Worm (Caenorhabditis elegans) whole organism, midembryonic: ENCODE results near the gene ZK105.1.
A peak's percentile ranks its signal among the peaks of the same experiment; 100 is the strongest.

Experiments used
- T22C8.4 ChIP-seq: fragments of 200-800 bp; sonication (Bioruptor generic); IDR thresholded peaks from 2 replicates; pipeline ENCODE4 v1.3.6; 2022; ENCODE audit warnings: missing genetic modification characterization, missing compliant biosample characterization
- cog-1 ChIP-seq: sonication (generic microtip); optimal IDR thresholded peaks from 2 replicates; lab custom pipeline; 2016; ENCODE audit warnings: missing genetic modification characterization, missing compliant biosample characterization
- tab-1 ChIP-seq: fragments of 200-800 bp; sonication (Bioruptor generic); IDR thresholded peaks from 2 replicates; pipeline ENCODE4 v1.3.6; 2022; ENCODE audit warnings: missing genetic modification characterization, missing compliant biosample characterization
- ztf-23 ChIP-seq: fragments of 200-800 bp; sonication (Bioruptor generic); IDR thresholded peaks from 2 replicates; pipeline ENCODE4 v1.3.6; 2022; ENCODE audit warnings: missing genetic modification reagents, missing genetic modification characterization, missing compliant biosample characterization
- ztf-29 ChIP-seq: fragments of 200-800 bp; sonication (Bioruptor generic); IDR thresholded peaks from 2 replicates; pipeline ENCODE4 v1.3.6; 2022; ENCODE audit warnings: missing genetic modification reagents, missing genetic modification characterization, missing compliant biosample characterization

DNA sequence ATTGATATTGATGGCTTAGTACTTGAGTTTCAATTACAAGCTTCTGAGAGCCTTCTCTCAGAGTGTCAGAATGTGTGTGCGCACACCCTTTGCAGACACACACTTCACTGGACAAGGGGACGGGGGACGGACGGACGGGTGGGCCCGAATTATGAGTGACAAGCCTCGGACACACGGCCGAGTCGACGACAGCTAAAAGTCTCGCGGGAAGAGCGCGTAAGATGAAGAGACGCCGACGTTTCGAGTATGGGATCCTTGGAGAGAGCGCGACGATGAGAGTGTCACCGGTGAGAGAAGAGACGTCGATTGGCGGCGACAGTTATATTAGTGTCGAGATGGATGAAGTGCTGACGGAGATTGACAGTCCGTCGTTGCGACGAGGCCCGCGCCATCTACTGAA is 32.1 kb downstream of the ZK105.1 start:
- peak; percentile 28; the same call in 1 of the 2 replicates for TF ChIP-seq ztf-29 (GFP tag; lab: Robert Waterston, UW)
- no peak for TF ChIP-seq T22C8.4
- peak; percentile 51 for TF ChIP-seq cog-1 (tag; lab: Kevin White, UChicago)
- no peak for TF ChIP-seq ztf-23 (GFP tag; lab: Robert Waterston, UW)
- TF ChIP-seq tab-1 (GFP tag; lab: Robert Waterston, UW), result no peak
